Worm (Caenorhabditis elegans) whole organism, early embryonic: Measurements from ENCODE around the gene tsn-1.

ENCODE experiments used
- B0310.2 ChIP-seq: sonication (generic microtip); optimal IDR thresholded peaks from 2 replicates; lab custom pipeline; 2016; ENCODE audit warnings: mild to moderate bottlenecking, missing genetic modification characterization, missing compliant biosample characterization
- F13C5.2 ChIP-seq: sonication (generic microtip); optimal IDR thresholded peaks from 2 replicates; lab custom pipeline; 2017; ENCODE audit warnings: mild to moderate bottlenecking, missing genetic modification characterization, inconsistent platforms, missing compliant biosample characterization
- aly-1 ChIP-seq: sonication (generic microtip); optimal IDR thresholded peaks from 2 replicates; lab custom pipeline; 2016; ENCODE audit warnings: missing genetic modification characterization, missing compliant biosample characterization
- ama-1 ChIP-seq: fragments of 150-350 bp; optimal IDR thresholded peaks from 2 replicates; lab custom pipeline; 2014
- ceh-13 ChIP-seq: fragments of 200-800 bp; sonication (Bioruptor generic); optimal IDR thresholded peaks from 2 replicates; lab custom pipeline; 2018; ENCODE audit warnings: mild to moderate bottlenecking, missing genetic modification characterization, missing compliant biosample characterization
- ceh-36 ChIP-seq: sonication (generic microtip); optimal IDR thresholded peaks from 2 replicates; lab custom pipeline; 2016; ENCODE audit warnings: missing genetic modification characterization, inconsistent platforms, missing compliant biosample characterization
- ets-7 ChIP-seq: sonication (generic microtip); optimal IDR thresholded peaks from 2 replicates; lab custom pipeline; 2016; ENCODE audit warnings: missing genotype, missing genetic modification characterization, missing compliant biosample characterization
- flt-1 ChIP-seq: fragments of 200-800 bp; sonication (Bioruptor generic); IDR thresholded peaks from 2 replicates; pipeline ENCODE4 v1.3.6; 2022; ENCODE audit warnings: missing genetic modification characterization, missing compliant biosample characterization
- hmbx-1 ChIP-seq: sonication (generic microtip); optimal IDR thresholded peaks from 2 replicates; lab custom pipeline; 2016; ENCODE audit warnings: mild to moderate bottlenecking, missing genetic modification characterization, missing compliant biosample characterization
- hmg-4 ChIP-seq: fragments of 200-800 bp; sonication (Bioruptor generic); optimal IDR thresholded peaks from 2 replicates; lab custom pipeline; 2018; ENCODE audit warnings: mild to moderate bottlenecking, missing genetic modification characterization, missing compliant biosample characterization
- hnd-1 ChIP-seq: sonication (generic microtip); optimal IDR thresholded peaks from 2 replicates; lab custom pipeline; 2016; ENCODE audit warnings: missing genetic modification characterization, missing compliant biosample characterization
- pes-1 ChIP-seq: fragments of 200-800 bp; sonication (Bioruptor generic); IDR thresholded peaks from 2 replicates; pipeline ENCODE4 v1.3.6; 2022; ENCODE audit warnings: missing genetic modification reagents, missing genetic modification characterization, missing compliant biosample characterization
- scrt-1 ChIP-seq: fragments of 200-800 bp; sonication (Bioruptor generic); IDR thresholded peaks from 2 replicates; pipeline ENCODE4 v1.3.6; 2022; ENCODE audit warnings: missing genetic modification characterization, missing compliant biosample characterization
- sea-1 ChIP-seq: fragments of 200-800 bp; sonication (Bioruptor generic); conservative IDR thresholded peaks from 2 replicates; pipeline ENCODE4 v1.3.6; 2022; ENCODE audit warnings: missing genetic modification characterization, missing compliant biosample characterization
- tbx-11 ChIP-seq: fragments of 200-800 bp; sonication (Bioruptor generic); IDR thresholded peaks from 2 replicates; pipeline ENCODE4 v1.3.6; 2022; ENCODE audit warnings: missing genetic modification characterization, missing compliant biosample characterization
- tbx-37 ChIP-seq: fragments of 200-800 bp; sonication (Bioruptor generic); conservative IDR thresholded peaks from 2 replicates; pipeline ENCODE4 v1.3.6; 2022; ENCODE audit warnings: missing genetic modification reagents, missing genetic modification characterization, missing compliant biosample characterization
- tra-4 ChIP-seq: sonication (generic microtip); optimal IDR thresholded peaks from 2 replicates; lab custom pipeline; 2017; ENCODE audit warnings: missing genetic modification characterization, missing compliant biosample characterization

The tsn-1 gene

DNA sequence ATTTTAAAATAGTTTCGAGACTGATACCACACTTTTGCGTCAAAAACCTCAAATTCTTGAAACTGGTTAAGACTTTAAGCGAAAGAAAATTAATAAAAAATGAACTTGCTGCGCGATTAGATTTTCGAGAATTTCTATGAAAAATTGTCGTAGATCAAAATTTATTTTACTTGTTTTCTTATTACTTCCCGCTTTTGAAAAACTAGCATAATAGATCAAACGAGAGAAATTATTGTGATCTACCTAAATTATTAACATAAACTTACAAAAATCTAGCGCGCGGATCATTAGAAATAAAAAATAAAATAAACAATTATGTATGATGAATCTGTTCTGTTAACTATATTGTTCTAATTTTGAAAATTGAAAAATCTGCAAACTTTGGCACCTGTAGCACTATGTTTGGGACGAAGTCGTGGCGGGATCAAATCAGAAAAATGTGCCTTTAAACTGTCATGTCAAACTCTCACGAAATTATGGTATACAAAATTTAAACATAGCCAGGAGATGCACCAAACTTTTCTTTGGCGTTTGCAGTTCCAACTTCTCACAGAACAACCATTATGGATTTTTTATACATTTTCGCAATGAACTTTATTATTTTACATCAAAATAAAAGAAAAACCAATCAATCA is 20.2 kb downstream of the tsn-1 start:
- TF ChIP-seq pes-1 (GFP tag; lab: Robert Waterston, UW) = no peak
- TF ChIP-seq hmg-4 (GFP tag; lab: Kevin White, UChicago) = no peak
- no peak for TF ChIP-seq tbx-11
- no peak for TF ChIP-seq ama-1 (lab: Kevin White, UChicago)
- no peak for TF ChIP-seq ceh-13 (GFP tag; lab: Kevin White, UChicago)
- TF ChIP-seq tra-4 (tag; lab: Kevin White, UChicago) = no peak
- TF ChIP-seq sea-1 (GFP tag; lab: Robert Waterston, UW) = no peak
- TF ChIP-seq ceh-36 (tag; lab: Kevin White, UChicago) = no peak

- TF ChIP-seq ceh-13 (GFP tag; lab: Kevin White, UChicago) = no peak
- no peak for TF ChIP-seq ets-7 (tag; lab: Kevin White, UChicago)
- no peak for TF ChIP-seq B0310.2
Measured at ce11 chrII:4727769-4728168, 21.1 kb downstream of the tsn-1 start, which contains the start of gene ttr-41. Gene ttr-41, minus strand, starts transcription at chrII:4727869.

- TF ChIP-seq scrt-1 (GFP tag; lab: Robert Waterston, UW) (no peak), ama-1 (lab: Kevin White, UChicago) (no peak), ceh-36 (tag; lab: Kevin White, UChicago) (no peak), flt-1 (no peak), sea-1 (GFP tag; lab: Robert Waterston, UW) (no peak), hmg-4 (GFP tag; lab: Kevin White, UChicago) (no peak), aly-1 (tag; lab: Kevin White, UChicago) (no peak), hnd-1 (tag; lab: Kevin White, UChicago) (no peak), F13C5.2 (tag; lab: Kevin White, UChicago) (no peak), tra-4 (tag; lab: Kevin White, UChicago) (no peak), tbx-37 (GFP tag; lab: Robert Waterston, UW) (no peak), hmbx-1 (tag; lab: Kevin White, UChicago) (no peak), pes-1 (GFP tag; lab: Robert Waterston, UW) (no peak), ceh-13 (GFP tag; lab: Kevin White, UChicago) (no peak), ets-7 (tag; lab: Kevin White, UChicago) (no peak), B0310.2 (no peak), tbx-11 (no peak)
Measured at ce11 chrII:4728687-4729086, 22.1 kb downstream of the tsn-1 start.

DNA sequence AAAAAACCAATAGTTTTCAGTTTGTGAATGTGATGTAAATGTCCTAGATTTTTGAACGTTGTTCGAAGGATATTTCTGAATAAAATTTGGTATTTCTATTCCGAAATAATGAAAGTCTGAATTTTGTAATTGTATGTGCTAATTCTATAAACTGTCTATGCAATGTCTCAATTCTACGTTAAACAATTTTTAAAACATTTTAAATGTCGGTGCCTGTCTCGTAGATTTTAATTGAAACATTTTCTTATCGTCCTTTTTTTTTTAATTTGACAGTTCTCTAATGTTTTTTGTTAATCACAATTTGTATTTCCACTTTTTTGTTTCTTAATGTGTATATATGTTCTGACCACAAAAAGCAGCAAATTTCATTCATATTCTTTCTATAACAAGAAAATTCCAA is 23.1 kb downstream of the tsn-1 start, which contains the start of gene F41C3.7:
TSS of gene F41C3.7 (plus strand) at position 301 of the 400 bp plus-strand sequence.
- TF ChIP-seq F13C5.2 (tag; lab: Kevin White, UChicago) = no peak
- TF ChIP-seq scrt-1 (GFP tag; lab: Robert Waterston, UW) = no peak
- no peak for TF ChIP-seq pes-1 (GFP tag; lab: Robert Waterston, UW)
- TF ChIP-seq ets-7 (tag; lab: Kevin White, UChicago) = no peak
- no peak for TF ChIP-seq hmbx-1 (tag; lab: Kevin White, UChicago)
- no peak for TF ChIP-seq ceh-36 (tag; lab: Kevin White, UChicago)
- TF ChIP-seq hmg-4 (GFP tag; lab: Kevin White, UChicago) = no peak
- TF ChIP-seq B0310.2 = no peak
- TF ChIP-seq tra-4 (tag; lab: Kevin White, UChicago) = no peak
- TF ChIP-seq tbx-37 (GFP tag; lab: Robert Waterston, UW) = no peak
- no peak for TF ChIP-seq aly-1 (tag; lab: Kevin White, UChicago)
- no peak for TF ChIP-seq ama-1 (lab: Kevin White, UChicago)
- no peak for TF ChIP-seq sea-1 (GFP tag; lab: Robert Waterston, UW)
- TF ChIP-seq hnd-1 (tag; lab: Kevin White, UChicago) = no peak

ce11 chrII:4733848-4734247 is 27.2 kb downstream of the tsn-1 start, which contains the start of gene F41C3.11:
Gene F41C3.11, minus strand, starts transcription at chrII:4733948.
- TF ChIP-seq aly-1 (tag; lab: Kevin White, UChicago) (no peak), ama-1 (lab: Kevin White, UChicago) (no peak), hmg-4 (GFP tag; lab: Kevin White, UChicago) (no peak), flt-1 (no peak), tbx-37 (GFP tag; lab: Robert Waterston, UW) (no peak), scrt-1 (GFP tag; lab: Robert Waterston, UW) (no peak), pes-1 (GFP tag; lab: Robert Waterston, UW) (no peak)

ce11 chrII:4734477-4734876 is 27.9 kb downstream of the tsn-1 start:
- TF ChIP-seq tra-4 (tag; lab: Kevin White, UChicago) (no peak), ets-7 (tag; lab: Kevin White, UChicago) (no peak), F13C5.2 (tag; lab: Kevin White, UChicago) (no peak), ceh-36 (tag; lab: Kevin White, UChicago) (no peak), B0310.2 (no peak), pes-1 (GFP tag; lab: Robert Waterston, UW) (no peak)

ce11 chrII:4736585-4736984 is 30.0 kb downstream of the tsn-1 start:
- TF ChIP-seq ceh-13 (GFP tag; lab: Kevin White, UChicago) = no peak
- TF ChIP-seq scrt-1 (GFP tag; lab: Robert Waterston, UW) = no peak
- no peak for TF ChIP-seq tbx-11
- TF ChIP-seq hnd-1 (tag; lab: Kevin White, UChicago) = no peak
- TF ChIP-seq ets-7 (tag; lab: Kevin White, UChicago) = no peak
- no peak for TF ChIP-seq F13C5.2 (tag; lab: Kevin White, UChicago)
- TF ChIP-seq aly-1 (tag; lab: Kevin White, UChicago) = no peak
- no peak for TF ChIP-seq ama-1 (lab: Kevin White, UChicago)
- TF ChIP-seq hmbx-1 (tag; lab: Kevin White, UChicago) = no peak
- TF ChIP-seq sea-1 (GFP tag; lab: Robert Waterston, UW) = no peak
- no peak for TF ChIP-seq tbx-37 (GFP tag; lab: Robert Waterston, UW)
- no peak for TF ChIP-seq flt-1
- TF ChIP-seq hmg-4 (GFP tag; lab: Kevin White, UChicago) = no peak
- no peak for TF ChIP-seq ceh-36 (tag; lab: Kevin White, UChicago)
- TF ChIP-seq B0310.2 = no peak
